Worm (Caenorhabditis elegans) whole organism, late embryonic: ENCODE data around the gene C27A7.8.

Experiments used
- C38D4.7 ChIP-seq: fragments of 200-800 bp; sonication (Bioruptor generic); optimal IDR thresholded peaks from 2 replicates; lab custom pipeline; 2018; ENCODE audit warnings: mild to moderate bottlenecking, missing genetic modification characterization, moderate library complexity, missing compliant biosample characterization
- K02D7.2 ChIP-seq: sonication (generic microtip); optimal IDR thresholded peaks from 2 replicates; lab custom pipeline; 2017; ENCODE audit warnings: mild to moderate bottlenecking, missing genetic modification characterization, missing compliant biosample characterization
- K09A11.1 ChIP-seq: sonication (generic microtip); optimal IDR thresholded peaks from 2 replicates; lab custom pipeline; 2017; ENCODE audit warnings: antibody characterized with exemption, mild to moderate bottlenecking, missing genetic modification characterization, missing compliant biosample characterization; ENCODE audit not compliant: insufficient read depth
- Y22D7AL.16 ChIP-seq: sonication (generic microtip); optimal IDR thresholded peaks from 2 replicates; lab custom pipeline; 2016; ENCODE audit warnings: missing genetic modification characterization, missing compliant biosample characterization
- ahr-1 ChIP-seq: sonication (generic microtip); optimal IDR thresholded peaks from 2 replicates; lab custom pipeline; 2016; ENCODE audit warnings: missing genetic modification characterization, missing compliant biosample characterization
- ceh-14 ChIP-seq: sonication (generic microtip); optimal IDR thresholded peaks from 2 replicates; lab custom pipeline; 2016; ENCODE audit warnings: missing genotype, missing genetic modification characterization, missing compliant biosample characterization
- ceh-19 ChIP-seq: fragments of 200-800 bp; sonication (Bioruptor generic); optimal IDR thresholded peaks from 2 replicates; lab custom pipeline; 2018; ENCODE audit warnings: mild to moderate bottlenecking, missing genetic modification characterization, missing compliant biosample characterization
- ceh-22 ChIP-seq: sonication (generic microtip); optimal IDR thresholded peaks from 2 replicates; lab custom pipeline; 2017; ENCODE audit warnings: missing biosample characterization, missing genetic modification characterization
- ceh-30 ChIP-seq: fragments of 150-350 bp; optimal IDR thresholded peaks from 2 replicates; lab custom pipeline; 2014; ENCODE audit warnings: missing biosample characterization, missing genetic modification characterization
- ceh-45 ChIP-seq: fragments of 200-800 bp; sonication (Bioruptor generic); IDR thresholded peaks from 2 replicates; pipeline ENCODE4 v1.3.6; 2022; ENCODE audit warnings: missing genetic modification reagents, missing genetic modification characterization, missing compliant biosample characterization
- ceh-6 ChIP-seq: fragments of 200-800 bp; sonication (Bioruptor generic); optimal IDR thresholded peaks from 2 replicates; lab custom pipeline; 2018; ENCODE audit warnings: mild to moderate bottlenecking, missing genetic modification characterization, missing compliant biosample characterization
- che-1 ChIP-seq: sonication (generic microtip); optimal IDR thresholded peaks from 2 replicates; lab custom pipeline; 2016; ENCODE audit warnings: mild to moderate bottlenecking, missing genetic modification characterization, missing compliant biosample characterization
- dmd-4 ChIP-seq: sonication (generic microtip); optimal IDR thresholded peaks from 2 replicates; lab custom pipeline; 2016; ENCODE audit warnings: borderline replicate concordance, missing genetic modification characterization, missing compliant biosample characterization
- dve-1 ChIP-seq: sonication (generic microtip); optimal IDR thresholded peaks from 2 replicates; lab custom pipeline; 2017; ENCODE audit warnings: antibody characterized with exemption, mild to moderate bottlenecking, missing genetic modification characterization, missing compliant biosample characterization
- elt-2 ChIP-seq: sonication (generic microtip); optimal IDR thresholded peaks from 2 replicates; lab custom pipeline; 2016; ENCODE audit warnings: missing genetic modification reagents, missing genetic modification characterization, missing compliant biosample characterization
- elt-4 ChIP-seq: sonication (generic microtip); optimal IDR thresholded peaks from 2 replicates; lab custom pipeline; 2016; ENCODE audit warnings: missing genetic modification characterization, missing compliant biosample characterization
- ets-4 ChIP-seq: sonication (generic microtip); optimal IDR thresholded peaks from 2 replicates; lab custom pipeline; 2016; ENCODE audit warnings: missing genetic modification characterization, missing compliant biosample characterization
- eyg-1 ChIP-seq: sonication (generic microtip); optimal IDR thresholded peaks from 2 replicates; lab custom pipeline; 2016; ENCODE audit warnings: missing genotype, missing genetic modification characterization, missing compliant biosample characterization
- fax-1 ChIP-seq: sonication (generic microtip); optimal IDR thresholded peaks from 2 replicates; lab custom pipeline; 2016; ENCODE audit warnings: missing genotype, missing genetic modification characterization, missing compliant biosample characterization
- hlh-13 ChIP-seq: fragments of 200-800 bp; sonication (Bioruptor generic); optimal IDR thresholded peaks from 2 replicates; lab custom pipeline; 2018; ENCODE audit warnings: mild to moderate bottlenecking, missing genetic modification characterization, missing compliant biosample characterization
- hlh-30 ChIP-seq: sonication (generic microtip); optimal IDR thresholded peaks from 2 replicates; lab custom pipeline; 2017; ENCODE audit warnings: antibody characterized with exemption, missing genetic modification characterization, missing compliant biosample characterization; ENCODE audit not compliant: insufficient read depth
- lin-11 ChIP-seq: fragments of 200-800 bp; sonication (Bioruptor generic); optimal IDR thresholded peaks from 2 replicates; lab custom pipeline; 2018; ENCODE audit warnings: mild to moderate bottlenecking, missing genetic modification characterization, missing compliant biosample characterization
- madf-2 ChIP-seq: sonication (generic microtip); optimal IDR thresholded peaks from 2 replicates; lab custom pipeline; 2017; ENCODE audit warnings: missing genetic modification characterization, missing compliant biosample characterization
- mec-3 ChIP-seq: sonication (generic microtip); optimal IDR thresholded peaks from 2 replicates; lab custom pipeline; 2016; ENCODE audit warnings: borderline replicate concordance, missing genetic modification characterization, missing compliant biosample characterization
- nfya-1 ChIP-seq: sonication (generic microtip); optimal IDR thresholded peaks from 2 replicates; lab custom pipeline; 2017; ENCODE audit warnings: missing genetic modification characterization, mild to moderate bottlenecking, missing compliant biosample characterization, antibody characterized with exemption, moderate library complexity
- nhr-232 ChIP-seq: sonication (generic microtip); optimal IDR thresholded peaks from 2 replicates; lab custom pipeline; 2016; ENCODE audit warnings: missing genetic modification characterization, missing compliant biosample characterization
- odd-2 ChIP-seq: sonication (generic microtip); optimal IDR thresholded peaks from 2 replicates; lab custom pipeline; 2017; ENCODE audit warnings: antibody characterized with exemption, mild to moderate bottlenecking, missing genetic modification characterization, missing compliant biosample characterization
- pqm-1 ChIP-seq: sonication (generic microtip); optimal IDR thresholded peaks from 2 replicates; lab custom pipeline; 2016; ENCODE audit warnings: missing genetic modification characterization, missing compliant biosample characterization
- pros-1 ChIP-seq: fragments of 150-350 bp; optimal IDR thresholded peaks from 2 replicates; lab custom pipeline; 2014; ENCODE audit warnings: missing biosample characterization, missing genetic modification reagents, missing genetic modification characterization
- rnt-1 ChIP-seq: sonication (generic microtip); optimal IDR thresholded peaks from 2 replicates; lab custom pipeline; 2016; ENCODE audit warnings: missing genetic modification characterization, missing compliant biosample characterization
- sox-4 ChIP-seq: sonication (generic microtip); optimal IDR thresholded peaks from 2 replicates; lab custom pipeline; 2017; ENCODE audit warnings: mild to moderate bottlenecking, missing genetic modification characterization, inconsistent platforms, missing compliant biosample characterization
- syd-9 ChIP-seq: sonication (generic microtip); optimal IDR thresholded peaks from 2 replicates; lab custom pipeline; 2016; ENCODE audit warnings: mild to moderate bottlenecking, missing genetic modification characterization, moderate library complexity, missing compliant biosample characterization
- tbx-2 ChIP-seq: sonication (generic microtip); optimal IDR thresholded peaks from 2 replicates; lab custom pipeline; 2016; ENCODE audit warnings: missing genetic modification characterization, missing compliant biosample characterization
- unc-3 ChIP-seq, 2 experiments: fragments of 200-800 bp in 1 of 2; sonication (Bioruptor generic) in 1 of 2; sonication (generic microtip) in 1 of 2; conservative IDR thresholded peaks in 1 of 2; optimal IDR thresholded peaks in 1 of 2; 2 replicates each; pipeline versions ENCODE4 v1.3.6 to Lab custom; 2016 to 2022; ENCODE audit warnings: missing compliant biosample characterization in 2 of 2, missing genetic modification characterization in 2 of 2, missing genetic modification reagents in 1 of 2
- ztf-16 ChIP-seq: sonication (generic microtip); optimal IDR thresholded peaks from 2 replicates; lab custom pipeline; 2017; ENCODE audit warnings: missing genetic modification characterization, missing compliant biosample characterization

C27A7.8 gene

DNA sequence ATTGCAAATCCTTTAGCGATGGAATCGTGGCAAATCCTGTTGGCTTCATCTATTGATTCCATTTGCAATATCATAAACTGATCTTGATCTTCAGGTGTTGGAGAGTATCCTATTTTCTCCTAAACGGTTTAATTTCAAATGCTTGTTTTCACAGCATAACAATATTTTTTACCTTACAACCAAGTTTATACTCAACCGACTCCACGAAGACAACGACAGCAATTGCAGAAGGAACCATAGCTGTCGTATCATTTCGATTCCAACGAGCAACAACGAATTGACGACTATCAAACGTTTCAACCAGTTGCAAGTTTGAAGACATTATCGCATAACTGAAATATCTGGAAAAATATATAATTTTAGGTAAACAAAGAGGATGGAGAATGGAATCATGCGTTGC is 30.9 kb downstream of the C27A7.8 start, which contains the start of gene usip-1:
Gene usip-1 (minus strand): TSS at position 341 of the 400 bp plus-strand sequence.
- TF ChIP-seq che-1 (tag; lab: Kevin White, UChicago) (no peak), C38D4.7 (GFP tag; lab: Kevin White, UChicago) (no peak), ceh-45 (GFP tag; lab: Robert Waterston, UW) (no peak), unc-3 (GFP tag; conservative IDR thresholded peaks at IDR 0.05; lab: Robert Waterston, UW) (no peak), unc-3 (tag; optimal IDR thresholded peaks at IDR 0.05; lab: Kevin White, UChicago) (no peak), pqm-1 (tag; lab: Kevin White, UChicago) (no peak), pros-1 (tag; lab: Kevin White, UChicago) (no peak), K09A11.1 (tag; lab: Kevin White, UChicago) (no peak), hlh-13 (GFP tag; lab: Kevin White, UChicago) (no peak), ceh-6 (GFP tag; lab: Kevin White, UChicago) (no peak), lin-11 (tag; lab: Kevin White, UChicago) (no peak), ztf-16 (tag; lab: Kevin White, UChicago) (no peak), nhr-232 (no peak), Y22D7AL.16 (tag; lab: Kevin White, UChicago) (no peak), mec-3 (tag; lab: Kevin White, UChicago) (no peak), ceh-30 (no peak), fax-1 (tag; lab: Kevin White, UChicago) (no peak), elt-2 (tag; lab: Kevin White, UChicago) (no peak), tbx-2 (tag; lab: Kevin White, UChicago) (no peak)
- TF ChIP-seq, all 69 proteins: peak for 0

DNA sequence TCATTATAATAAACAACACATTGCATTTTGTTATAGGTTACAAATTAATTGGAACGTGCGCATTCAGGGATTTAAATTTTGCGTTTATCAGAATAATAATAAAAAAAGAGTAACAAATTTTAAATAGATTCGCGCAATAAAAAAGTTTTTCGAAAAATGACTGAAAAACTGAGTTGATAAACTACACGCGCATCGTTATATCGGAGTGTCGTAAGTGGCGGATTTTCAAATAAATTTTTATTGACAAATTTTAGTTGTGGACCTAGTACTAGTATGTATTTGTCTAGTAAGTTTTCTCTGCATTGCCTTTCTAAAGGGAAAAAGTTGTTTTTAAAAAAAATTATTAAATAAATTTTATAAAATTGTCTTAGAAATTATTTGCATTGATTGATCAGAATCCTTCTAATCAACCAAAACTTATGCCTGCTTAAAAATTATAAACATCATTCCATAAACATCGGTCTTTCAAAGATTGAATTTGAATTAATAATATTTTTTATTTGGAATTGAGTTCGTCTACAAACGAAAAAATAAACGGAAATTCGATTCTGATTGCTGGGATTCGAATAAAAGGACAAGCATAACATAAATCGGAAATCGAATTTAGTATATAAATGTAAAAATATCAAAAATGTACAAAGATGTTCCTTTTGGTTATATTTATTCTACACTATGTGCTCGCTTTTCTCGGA is 31.5 kb downstream of the C27A7.8 start, which contains the start of gene srd-4:
Gene srd-4 (plus strand): TSS at position 642 of the 692 bp plus-strand sequence.
- TF ChIP-seq dve-1: no peak
- TF ChIP-seq nfya-1: peak; percentile 6
- no peak for TF ChIP-seq ceh-14 (tag; lab: Kevin White, UChicago)
- no peak for TF ChIP-seq C38D4.7 (GFP tag; lab: Kevin White, UChicago)

DNA sequence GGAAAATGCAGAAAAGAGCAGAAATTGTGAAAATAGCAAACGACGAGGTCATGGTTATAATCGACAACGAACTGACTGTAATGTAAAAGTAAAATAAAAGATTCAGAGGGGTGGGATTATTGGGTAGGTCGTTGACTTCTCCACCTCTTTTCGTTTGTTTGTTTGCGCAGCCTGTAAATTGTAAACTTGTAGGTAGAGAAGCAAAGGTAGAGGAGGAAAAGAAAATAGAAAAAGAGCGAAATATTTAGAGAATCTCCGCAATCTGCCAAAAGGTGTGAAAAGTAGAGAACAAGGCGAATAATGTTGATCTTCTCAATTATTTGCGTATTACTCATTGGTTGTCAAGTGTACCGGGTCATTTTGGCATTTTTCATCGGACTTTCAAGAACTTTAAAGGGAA is 34.4 kb downstream of the C27A7.8 start, which contains the start of gene ZK863.8:
Gene ZK863.8 (minus strand): TSS at position 173 of the 400 bp plus-strand sequence.
- no peak for TF ChIP-seq sox-4 (tag; lab: Kevin White, UChicago)
- TF ChIP-seq K02D7.2 (tag; lab: Kevin White, UChicago): no peak

DNA sequence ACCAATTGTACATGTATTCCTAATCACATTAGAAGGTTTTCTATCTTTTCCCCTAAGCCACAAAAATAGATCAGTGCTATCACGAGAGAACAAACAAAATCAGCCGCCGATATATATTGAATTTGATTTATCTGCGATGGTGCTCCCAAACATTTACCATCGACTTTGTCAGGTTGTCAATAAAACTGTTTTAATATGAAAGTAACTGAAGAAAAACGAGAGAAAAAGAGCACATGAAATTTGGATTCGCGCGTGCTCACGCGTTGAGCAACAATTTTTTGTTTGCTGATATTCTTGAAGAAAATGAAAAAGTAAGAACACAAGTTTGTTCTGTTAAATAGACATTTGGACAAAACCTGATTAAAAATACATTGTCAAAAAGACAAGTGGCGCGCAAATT is 35.9 kb downstream of the C27A7.8 start:
- no peak for TF ChIP-seq dmd-4 (tag; lab: Kevin White, UChicago)
- TF ChIP-seq ets-4: no peak
- TF ChIP-seq madf-2 (tag; lab: Kevin White, UChicago): no peak
- TF ChIP-seq lin-11 (tag; lab: Kevin White, UChicago): no peak
- no peak for TF ChIP-seq eyg-1
- no peak for TF ChIP-seq odd-2 (tag; lab: Kevin White, UChicago)
- TF ChIP-seq hlh-30 (tag; lab: Kevin White, UChicago): no peak
- TF ChIP-seq elt-4 (tag; lab: Kevin White, UChicago): no peak
- TF ChIP-seq dve-1: no peak
- TF ChIP-seq sox-4 (tag; lab: Kevin White, UChicago): no peak
- no peak for TF ChIP-seq Y22D7AL.16 (tag; lab: Kevin White, UChicago)
- TF ChIP-seq rnt-1 (tag; lab: Kevin White, UChicago): no peak
- TF ChIP-seq ceh-22 (tag; lab: Kevin White, UChicago): no peak
- TF ChIP-seq syd-9 (tag; lab: Kevin White, UChicago): no peak
- TF ChIP-seq ceh-6 (GFP tag; lab: Kevin White, UChicago): no peak
- no peak for TF ChIP-seq ztf-16 (tag; lab: Kevin White, UChicago)
- TF ChIP-seq ahr-1 (tag; lab: Kevin White, UChicago): no peak
- TF ChIP-seq ceh-19 (GFP tag; lab: Kevin White, UChicago): no peak
